Worm (Caenorhabditis elegans) whole organism, late embryonic: ENCODE results near the gene fut-1.

Experiments
- lin-11 ChIP-seq: fragments of 200-800 bp; sonication (Bioruptor generic); optimal IDR thresholded peaks from 2 replicates; lab custom pipeline; 2018; ENCODE audit warnings: mild to moderate bottlenecking, missing genetic modification characterization, missing compliant biosample characterization
- mec-3 ChIP-seq: sonication (generic microtip); optimal IDR thresholded peaks from 2 replicates; lab custom pipeline; 2016; ENCODE audit warnings: borderline replicate concordance, missing genetic modification characterization, missing compliant biosample characterization

ce11 chrII:8785875-8786274, 26.5 kb upstream of the fut-1 start:
- TF ChIP-seq mec-3 (tag; lab: Kevin White, UChicago) (no peak), lin-11 (tag; lab: Kevin White, UChicago) (no peak)
